Fruit fly (Drosophila melanogaster) whole organism, embryonic: ENCODE results near the gene CG14787.
A peak's percentile ranks its signal among the peaks of the same experiment; 100 is the strongest.

ENCODE experiments used
- Abd-B ChIP-seq: fragments of 200-800 bp; sonication (Bioruptor generic); optimal IDR thresholded peaks from 2 replicates; lab custom pipeline; 2018; ENCODE audit warnings: missing biosample characterization, mild to moderate bottlenecking, missing genetic modification characterization, moderate library complexity
- B-H1 ChIP-seq: fragments of 200-800 bp; sonication (Bioruptor generic); IDR thresholded peaks from 3 replicates; pipeline ENCODE4 v1.3.6; 2022; ENCODE audit warnings: missing biosample characterization, missing genetic modification characterization
- CG10565 ChIP-seq: fragments of 200-800 bp; sonication (Bioruptor generic); optimal IDR thresholded peaks from 3 replicates; lab custom pipeline; 2016; ENCODE audit warnings: missing biosample characterization, mild to moderate bottlenecking, missing genetic modification characterization
- CG10959 ChIP-seq: fragments of 200-800 bp; sonication (Bioruptor generic); IDR thresholded peaks from 2 replicates; pipeline ENCODE4 v1.3.6; 2022; ENCODE audit warnings: missing biosample characterization, missing genetic modification characterization
- CG10979 ChIP-seq: fragments of 200-800 bp; sonication (Bioruptor generic); optimal IDR thresholded peaks from 2 replicates; lab custom pipeline; 2018; ENCODE audit warnings: missing biosample characterization, mild to moderate bottlenecking, missing genetic modification characterization, moderate library complexity
- CG11504 ChIP-seq: fragments of 200-800 bp; sonication (Bioruptor generic); optimal IDR thresholded peaks from 3 replicates; lab custom pipeline; 2019; ENCODE audit warnings: missing biosample characterization, mild to moderate bottlenecking, missing genetic modification characterization, moderate library complexity
- CG13296 ChIP-seq: fragments of 200-800 bp; sonication (Bioruptor generic); optimal IDR thresholded peaks from 3 replicates; lab custom pipeline; 2018; ENCODE audit warnings: missing biosample characterization, mild to moderate bottlenecking, missing genetic modification characterization
- CG15696 ChIP-seq: fragments of 200-800 bp; sonication (Bioruptor generic); optimal IDR thresholded peaks from 2 replicates; lab custom pipeline; 2019; ENCODE audit warnings: missing biosample characterization, mild to moderate bottlenecking, missing genetic modification characterization, moderate library complexity
- CG2120 ChIP-seq: fragments of 200-800 bp; sonication (Bioruptor generic); optimal IDR thresholded peaks from 3 replicates; lab custom pipeline; 2016; ENCODE audit warnings: missing biosample characterization, missing genetic modification characterization
- CG30403 ChIP-seq: fragments of 200-800 bp; sonication (Bioruptor generic); optimal IDR thresholded peaks from 3 replicates; lab custom pipeline; 2016; ENCODE audit warnings: missing biosample characterization, missing genetic modification characterization
- CG30431 ChIP-seq: fragments of 200-800 bp; sonication (Bioruptor generic); optimal IDR thresholded peaks from 2 replicates; lab custom pipeline; 2017; ENCODE audit warnings: missing biosample characterization, missing genetic modification characterization
- CG31224 ChIP-seq: fragments of 200-800 bp; sonication (Bioruptor generic); IDR thresholded peaks from 2 replicates; pipeline ENCODE4 v1.3.6; 2022; ENCODE audit warnings: missing biosample characterization, missing genetic modification characterization
- CG3726 ChIP-seq: fragments of 200-800 bp; sonication (Bioruptor generic); IDR thresholded peaks from 3 replicates; pipeline ENCODE4, ENCODE4 v1.3.6; 2022; ENCODE audit warnings: missing biosample characterization, missing genetic modification characterization
- CG43689 ChIP-seq: fragments of 200-800 bp; sonication (Bioruptor generic); IDR thresholded peaks from 2 replicates; pipeline ENCODE4 v1.3.6; 2022; ENCODE audit warnings: missing biosample characterization, missing genetic modification characterization
- CG7357 ChIP-seq: fragments of 200-800 bp; sonication (Bioruptor generic); IDR thresholded peaks from 3 replicates; pipeline ENCODE4 v1.3.6; 2022; ENCODE audit warnings: missing biosample characterization, missing genetic modification characterization
- CG7556 ChIP-seq: fragments of 200-800 bp; sonication (Bioruptor generic); optimal IDR thresholded peaks from 2 replicates; lab custom pipeline; 2017; ENCODE audit warnings: missing biosample characterization, mild to moderate bottlenecking, missing genetic modification characterization
- CG7987 ChIP-seq: fragments of 200-800 bp; sonication (Bioruptor generic); optimal IDR thresholded peaks from 2 replicates; lab custom pipeline; 2018; ENCODE audit warnings: missing biosample characterization, mild to moderate bottlenecking, missing genetic modification characterization, moderate library complexity
- CG8478 ChIP-seq: fragments of >200 bp; optimal IDR thresholded peaks from 2 replicates; lab custom pipeline; 2018
- Chrac-16 ChIP-seq: fragments of 200-800 bp; sonication (Bioruptor generic); optimal IDR thresholded peaks from 3 replicates; lab custom pipeline; 2016; ENCODE audit warnings: missing biosample characterization, missing genetic modification characterization
- CoRest ChIP-seq: fragments of 200-800 bp; sonication (Bioruptor generic); optimal IDR thresholded peaks from 3 replicates; lab custom pipeline; 2018; ENCODE audit warnings: missing biosample characterization, mild to moderate bottlenecking, missing genetic modification characterization, moderate library complexity
- Dbx ChIP-seq: fragments of 200-800 bp; sonication (Bioruptor generic); IDR thresholded peaks from 3 replicates; pipeline ENCODE4 v1.3.6; 2022; ENCODE audit warnings: missing biosample characterization, missing genetic modification characterization
- HLH3B ChIP-seq: fragments of 200-800 bp; sonication (Bioruptor generic); IDR thresholded peaks from 2 replicates; pipeline ENCODE4 v1.3.6; 2022; ENCODE audit warnings: missing biosample characterization, missing genetic modification characterization
- HLH4C ChIP-seq: fragments of 200-800 bp; sonication (Bioruptor generic); IDR thresholded peaks from 3 replicates; pipeline ENCODE4 v1.3.6; 2022; ENCODE audit warnings: missing biosample characterization, missing genetic modification characterization; ENCODE audit not compliant: partially characterized antibody
- Lhr ChIP-seq: fragments of 200-800 bp; sonication (Bioruptor generic); optimal IDR thresholded peaks from 3 replicates; lab custom pipeline; 2017; ENCODE audit warnings: mild to moderate bottlenecking, missing biosample characterization, missing genetic modification reagents, missing genetic modification characterization
- NC2β ChIP-seq: fragments of 200-800 bp; sonication (Bioruptor generic); optimal IDR thresholded peaks from 2 replicates; lab custom pipeline; 2016; ENCODE audit warnings: missing biosample characterization, missing genetic modification characterization
- NK7.1 ChIP-seq: fragments of 200-800 bp; sonication (Bioruptor generic); optimal IDR thresholded peaks from 3 replicates; lab custom pipeline; 2016; ENCODE audit warnings: missing biosample characterization, missing genetic modification characterization
- Opbp ChIP-seq: fragments of 200-800 bp; sonication (Bioruptor generic); IDR thresholded peaks from 3 replicates; pipeline ENCODE4 v1.3.6; 2022; ENCODE audit warnings: missing biosample characterization, missing genetic modification characterization; ENCODE audit not compliant: partially characterized antibody
- PHDP ChIP-seq: fragments of 200-800 bp; sonication (Bioruptor generic); optimal IDR thresholded peaks from 3 replicates; lab custom pipeline; 2018; ENCODE audit warnings: missing biosample characterization, mild to moderate bottlenecking, missing genetic modification characterization, moderate library complexity
- Ptx1 ChIP-seq: fragments of 200-800 bp; sonication (Bioruptor generic); IDR thresholded peaks from 2 replicates; pipeline ENCODE4 v1.3.6; 2022; ENCODE audit warnings: missing biosample characterization, missing genetic modification characterization
- Scr ChIP-seq: fragments of 200-800 bp; sonication (Bioruptor generic); IDR thresholded peaks from 2 replicates; pipeline ENCODE4 v1.3.6; 2022; ENCODE audit warnings: missing biosample characterization, missing genetic modification characterization; ENCODE audit not compliant: partially characterized antibody
- Taf1 ChIP-seq: fragments of 200-800 bp; sonication (Bioruptor generic); IDR thresholded peaks from 2 replicates; pipeline ENCODE4 v1.3.6; 2022; ENCODE audit warnings: missing biosample characterization, missing genetic modification characterization
- Xbp1 ChIP-seq: fragments of 200-800 bp; sonication (Bioruptor generic); optimal IDR thresholded peaks from 3 replicates; lab custom pipeline; 2016; ENCODE audit warnings: missing biosample characterization, mild to moderate bottlenecking, missing genetic modification characterization
- YL-1 ChIP-seq: fragments of 200-800 bp; sonication (Bioruptor generic); optimal IDR thresholded peaks from 3 replicates; lab custom pipeline; 2017; ENCODE audit warnings: missing biosample characterization, mild to moderate bottlenecking, missing genetic modification characterization
- abd-A ChIP-seq: fragments of 200-800 bp; sonication (Bioruptor generic); optimal IDR thresholded peaks from 3 replicates; lab custom pipeline; 2019; ENCODE audit warnings: missing biosample characterization, mild to moderate bottlenecking, missing genetic modification characterization, moderate library complexity
- ase ChIP-seq: fragments of 200-800 bp; sonication (Bioruptor generic); IDR thresholded peaks from 3 replicates; pipeline ENCODE4 v1.3.6; 2022; ENCODE audit warnings: missing biosample characterization, missing genetic modification characterization
- cas ChIP-seq: fragments of 200-800 bp; sonication (Bioruptor generic); IDR thresholded peaks from 2 replicates; pipeline ENCODE4 v1.3.6; 2022; ENCODE audit warnings: missing biosample characterization, missing genetic modification characterization
- crol ChIP-seq: fragments of 200-800 bp; sonication (Bioruptor generic); IDR thresholded peaks from 2 replicates; pipeline ENCODE4 v1.3.6; 2022; ENCODE audit warnings: missing biosample characterization, missing genetic modification characterization
- gfzf ChIP-seq: fragments of 200-800 bp; sonication (Bioruptor generic); optimal IDR thresholded peaks from 2 replicates; lab custom pipeline; 2016; ENCODE audit warnings: missing biosample characterization, mild to moderate bottlenecking, missing genetic modification characterization, moderate library complexity
- inv ChIP-seq: fragments of 200-800 bp; sonication (Bioruptor generic); IDR thresholded peaks from 2 replicates; pipeline ENCODE4 v1.3.6; 2022; ENCODE audit warnings: missing biosample characterization, missing genetic modification characterization; ENCODE audit not compliant: partially characterized antibody
- kay ChIP-seq: fragments of 200-800 bp; sonication (Bioruptor generic); optimal IDR thresholded peaks from 2 replicates; lab custom pipeline; 2016; ENCODE audit warnings: missing biosample characterization, missing genetic modification characterization
- lbe ChIP-seq: fragments of 200-800 bp; sonication (Bioruptor generic); optimal IDR thresholded peaks from 2 replicates; lab custom pipeline; 2016; ENCODE audit warnings: missing biosample characterization, mild to moderate bottlenecking, missing genetic modification characterization
- nmo ChIP-seq: fragments of 200-800 bp; sonication (Bioruptor generic); optimal IDR thresholded peaks from 2 replicates; lab custom pipeline; 2018; ENCODE audit warnings: missing biosample characterization, mild to moderate bottlenecking, missing genetic modification characterization, moderate library complexity
- ro ChIP-seq: fragments of 200-800 bp; sonication (Bioruptor generic); IDR thresholded peaks from 2 replicates; pipeline ENCODE4 v1.3.6; 2022; ENCODE audit warnings: missing biosample characterization, missing genetic modification characterization
- sc ChIP-seq, 3 experiments: fragments of >200 bp in 2 of 3; fragments of 200-800 bp in 1 of 3; sonication (Bioruptor generic) in 1 of 3; optimal IDR thresholded peaks; 2 replicates in 2 of 3; 3 replicates in 1 of 3; lab custom pipeline; 2017; ENCODE audit warnings: mild to moderate bottlenecking in 1 of 3, missing biosample characterization in 1 of 3, missing genetic modification characterization in 1 of 3, missing genetic modification reagents in 1 of 3
- slbo ChIP-seq: fragments of 200-800 bp; sonication (Bioruptor generic); IDR thresholded peaks from 2 replicates; pipeline ENCODE4 v1.3.6; 2022; ENCODE audit warnings: missing biosample characterization, missing genetic modification characterization
- tup ChIP-seq: fragments of 200-800 bp; sonication (Bioruptor generic); optimal IDR thresholded peaks from 2 replicates; lab custom pipeline; 2016; ENCODE audit warnings: missing biosample characterization, mild to moderate bottlenecking, missing genetic modification characterization, moderate library complexity
- zen ChIP-seq: fragments of 200-800 bp; sonication (Bioruptor generic); optimal IDR thresholded peaks from 3 replicates; lab custom pipeline; 2018; ENCODE audit warnings: missing biosample characterization, mild to moderate bottlenecking, missing genetic modification characterization, moderate library complexity
- zen2 ChIP-seq: fragments of 200-800 bp; sonication (Bioruptor generic); IDR thresholded peaks from 3 replicates; pipeline ENCODE4 v1.3.6; 2022; ENCODE audit warnings: missing biosample characterization, missing genetic modification characterization; ENCODE audit not compliant: partially characterized antibody
- zfh1 ChIP-seq: fragments of 200-800 bp; sonication (Bioruptor generic); IDR thresholded peaks from 3 replicates; pipeline ENCODE4 v1.3.6; 2022; ENCODE audit warnings: missing biosample characterization, missing genetic modification characterization

Gene CG14787

DNA sequence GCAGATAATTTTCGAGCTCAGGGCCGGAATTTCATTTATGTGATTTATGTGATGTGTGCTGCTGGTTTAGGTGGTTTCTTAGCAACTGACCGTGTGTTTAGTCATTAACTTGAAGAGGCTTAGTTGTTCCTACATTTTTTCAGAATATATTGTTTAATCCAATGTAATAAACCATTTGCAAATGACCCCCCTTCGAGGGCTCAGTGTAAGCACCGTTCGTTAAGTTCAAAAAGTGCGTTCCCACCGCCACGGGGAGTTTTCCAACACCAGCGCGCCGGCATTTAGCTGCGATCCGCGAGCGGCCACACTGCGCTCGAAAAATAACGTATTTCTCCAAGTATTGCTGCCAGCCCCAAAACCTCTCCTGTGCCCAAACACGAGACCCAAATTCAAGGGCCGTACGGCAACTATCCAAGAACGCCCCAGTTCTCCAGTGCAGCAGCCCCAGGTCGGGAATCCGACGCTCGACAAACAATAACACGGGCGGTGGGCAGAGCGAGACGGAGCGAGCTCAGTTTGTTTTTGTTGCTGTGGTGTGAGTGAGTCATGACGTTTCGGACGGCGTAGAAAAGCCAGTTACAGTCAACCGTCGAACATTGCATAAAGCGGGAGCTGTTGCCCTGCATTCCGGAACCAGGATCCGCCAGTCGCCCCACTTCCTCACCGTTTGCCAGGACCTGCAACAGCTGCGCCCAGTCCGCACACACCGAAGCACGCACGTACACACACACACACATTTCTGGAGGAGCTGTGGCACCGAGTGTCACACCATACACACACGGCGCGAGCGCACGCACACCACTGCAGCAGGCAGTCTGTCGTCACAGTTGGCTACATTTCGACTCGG lies 17.0 kb upstream of the CG14787 start, which contains the start of gene rush (continued):
- TF ChIP-seq ro (GFP tag; lab: Robert Waterston, UW) = no peak
- no peak for TF ChIP-seq Opbp (GFP tag; lab: Robert Waterston, UW)
- no peak for TF ChIP-seq zen2 (GFP tag; lab: Robert Waterston, UW)
- TF ChIP-seq gfzf = peak; percentile 85
- no peak for TF ChIP-seq CG30431 (GFP tag; lab: Kevin White, UChicago)
- TF ChIP-seq HLH4C (GFP tag; lab: Robert Waterston, UW) = no peak
- TF ChIP-seq Ptx1 (GFP tag; lab: Robert Waterston, UW) = peak; percentile 23; the same call in 1 of the 2 replicates
- peak; percentile 60 for TF ChIP-seq Xbp1 (GFP tag; lab: Kevin White, UChicago)
- peak; percentile 44 for TF ChIP-seq CoRest
- TF ChIP-seq Dbx (GFP tag; lab: Robert Waterston, UW) = no peak; the same call in 2 of the 3 replicates
- peak; percentile 42 for TF ChIP-seq CG30403 (GFP tag; lab: Kevin White, UChicago)
- TF ChIP-seq B-H1 (GFP tag; lab: Robert Waterston, UW) = no peak
- TF ChIP-seq CG2120 = peak; percentile 65
- TF ChIP-seq Lhr = peak; percentile 10
- peak; percentile 83 for TF ChIP-seq kay
- no peak for TF ChIP-seq crol
- TF ChIP-seq Taf1 = 0 out of 2 replicates have a peak, but pooled peaks have one; percentile 11
- TF ChIP-seq CG15696 (tag; lab: Kevin White, UChicago) = no peak
- peak; percentile 63 for TF ChIP-seq CG8478
- no peak for TF ChIP-seq CG7556 (GFP tag; lab: Kevin White, UChicago)
- no peak for TF ChIP-seq abd-A (tag; lab: Kevin White, UChicago)
- peak; percentile 64; the same call in 1 of the 3 replicates for TF ChIP-seq CG7357 (GFP tag; lab: Robert Waterston, UW)
- TF ChIP-seq CG10959 (GFP tag; lab: Robert Waterston, UW) = no peak
- TF ChIP-seq CG11504 (tag; lab: Kevin White, UChicago) = no peak
- TF ChIP-seq cas (GFP tag; lab: Robert Waterston, UW) = no peak
- TF ChIP-seq Abd-B (GFP tag; lab: Kevin White, UChicago) = no peak
- TF ChIP-seq sc (optimal IDR thresholded peaks at IDR 0.05; lab: Kevin White, UChicago) = no peak
- TF ChIP-seq sc (GFP tag; optimal IDR thresholded peaks at IDR 0.05; lab: Kevin White, UChicago) = no peak
- TF ChIP-seq lbe = no peak
- no peak for TF ChIP-seq CG7987 (GFP tag; lab: Kevin White, UChicago)
- no peak for TF ChIP-seq CG10565 (GFP tag; lab: Kevin White, UChicago)
- TF ChIP-seq NC2β (GFP tag; lab: Kevin White, UChicago) = no peak
- peak; percentile 61 for TF ChIP-seq YL-1 (GFP tag; lab: Kevin White, UChicago)
- TF ChIP-seq CG3726 (GFP tag; lab: Robert Waterston, UW) = no peak
- TF ChIP-seq CG10979 (tag; lab: Kevin White, UChicago) = no peak
- TF ChIP-seq Chrac-16 = no peak
- TF ChIP-seq NK7.1 = no peak
- no peak for TF ChIP-seq CG43689 (GFP tag; lab: Robert Waterston, UW)
- TF ChIP-seq zen (tag; lab: Kevin White, UChicago) = no peak
- no peak for TF ChIP-seq Scr (GFP tag; lab: Robert Waterston, UW)
- TF ChIP-seq nmo (GFP tag; lab: Kevin White, UChicago) = peak; percentile 5
- TF ChIP-seq ase (GFP tag; lab: Robert Waterston, UW) = no peak
- 0 out of 3 replicates have a peak, but pooled peaks have one; percentile 39 for TF ChIP-seq zfh1 (GFP tag; lab: Robert Waterston, UW)
- TF ChIP-seq PHDP (tag; lab: Kevin White, UChicago) = peak; percentile 10
- TF ChIP-seq HLH3B (GFP tag; lab: Robert Waterston, UW) = no peak
- TF ChIP-seq slbo (GFP tag; lab: Robert Waterston, UW) = peak; percentile 74
- no peak for TF ChIP-seq CG31224 (GFP tag; lab: Robert Waterston, UW)
- no peak for TF ChIP-seq inv (GFP tag; lab: Robert Waterston, UW)
- TF ChIP-seq CG13296 (GFP tag; lab: Kevin White, UChicago) = peak; percentile 6
- TF ChIP-seq tup (GFP tag; lab: Kevin White, UChicago) = no peak
